Worm (Caenorhabditis elegans): Measurements from ENCODE around the gene klc-2.

klc-2 gene

DNA sequence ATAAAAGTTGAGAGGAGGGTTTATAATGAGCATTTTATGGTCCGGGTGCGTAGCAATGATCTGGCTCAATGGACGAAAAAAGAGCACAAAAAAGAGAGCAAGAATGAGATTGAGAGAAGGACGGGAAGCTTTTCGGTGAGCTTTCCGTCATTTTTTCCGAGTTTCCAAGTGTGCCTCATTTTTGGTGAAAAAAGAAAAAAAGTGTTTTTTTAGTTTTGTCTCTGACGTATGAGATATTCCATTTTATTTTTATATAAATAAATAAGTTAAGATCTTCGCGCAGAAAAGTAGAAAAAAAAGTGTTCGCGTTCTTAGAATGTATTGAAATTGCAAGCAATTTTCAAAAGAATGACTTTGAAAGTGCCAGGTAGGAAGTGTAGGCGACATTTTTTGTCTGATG is 38.8 kb upstream of the klc-2 start, which contains the start of gene memb-2:
Gene memb-2, minus strand, starts transcription at position 101 of the 400 bp plus-strand sequence.
- TF ChIP-seq snpc-4 (GFP tag; optimal IDR thresholded peaks at IDR 0.05) = no peak
- no peak for TF ChIP-seq snpc-4 (tag; optimal IDR thresholded peaks at IDR 0.05)
- TF ChIP-seq F52B5.7 (tag; optimal IDR thresholded peaks at IDR 0.05) = no peak
- TF ChIP-seq dpl-1 (GFP tag; optimal IDR thresholded peaks at IDR 0.05) = no peak
- no peak for TF ChIP-seq dpff-1 (tag; optimal IDR thresholded peaks at IDR 0.05)
- TF ChIP-seq ceh-91 (GFP tag; IDR thresholded peaks at IDR 0.05) = no peak
- TF ChIP-seq T07F8.4 (tag; optimal IDR thresholded peaks at IDR 0.05) = no peak
- TF ChIP-seq nfya-1 (tag; optimal IDR thresholded peaks at IDR 0.05; ENCODE audit: borderline replicate concordance, insufficient read depth) = no peak
- no peak for TF ChIP-seq xnd-1 (tag; optimal IDR thresholded peaks at IDR 0.05)
- no peak for TF ChIP-seq zim-3 (tag; optimal IDR thresholded peaks at IDR 0.05)
- no peak for TF ChIP-seq hlh-12 (tag; optimal IDR thresholded peaks at IDR 0.05)
- no peak for TF ChIP-seq B0019.2 (GFP tag; conservative IDR thresholded peaks at IDR 0.05)

DNA sequence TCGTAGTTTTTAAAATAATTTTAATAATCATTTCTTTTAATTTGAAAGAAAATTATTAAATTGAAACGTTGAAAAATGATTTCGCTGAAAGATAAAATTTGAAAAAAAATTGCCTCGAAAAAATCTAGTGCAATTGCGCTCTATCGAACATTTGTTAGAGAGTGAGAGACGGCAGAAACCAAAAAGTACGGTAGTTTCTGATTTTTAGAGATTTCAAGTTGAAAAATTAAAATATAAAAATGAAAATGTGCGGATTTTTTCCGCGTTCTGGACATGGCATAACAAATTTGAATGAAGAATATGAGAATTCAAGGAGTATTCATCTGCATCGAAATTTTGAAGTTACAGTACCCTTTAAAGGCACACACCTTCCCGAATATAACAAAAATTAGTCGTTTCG is 38.2 kb upstream of the klc-2 start:
- TF ChIP-seq cebp-2 (GFP tag; IDR thresholded peaks at IDR 0.05) = no peak
- TF ChIP-seq nfyb-1 (GFP tag; IDR thresholded peaks at IDR 0.05) = no peak
- TF ChIP-seq egl-44 (GFP tag; IDR thresholded peaks at IDR 0.05) = no peak
- TF ChIP-seq tbp1 (GFP tag; optimal IDR thresholded peaks at IDR 0.05) = peak; percentile 31
- no peak for TF ChIP-seq aptf-3 (GFP tag; IDR thresholded peaks at IDR 0.05)
- TF ChIP-seq ama-1 (optimal IDR thresholded peaks at IDR 0.05) = no peak
- TF ChIP-seq ama-1 (GFP tag; optimal IDR thresholded peaks at IDR 0.05) = no peak
- no peak for TF ChIP-seq attf-3 (GFP tag; conservative IDR thresholded peaks at IDR 0.05)
- no peak for TF ChIP-seq somi-1 (GFP tag; optimal IDR thresholded peaks at IDR 0.05)
- TF ChIP-seq ccch-3 (GFP tag; optimal IDR thresholded peaks at IDR 0.05) = no peak
- no peak for TF ChIP-seq F37B4.10 (GFP tag; IDR thresholded peaks at IDR 0.05)
- no peak for TF ChIP-seq hsf-1 (GFP tag; IDR thresholded peaks at IDR 0.05)
- no peak for TF ChIP-seq rcor-1 (GFP tag; IDR thresholded peaks at IDR 0.05)
- TF ChIP-seq sdz-38 (tag; optimal IDR thresholded peaks at IDR 0.05) = no peak
- no peak for TF ChIP-seq lsy-27 (tag; optimal IDR thresholded peaks at IDR 0.05; ENCODE audit: borderline replicate concordance, insufficient read depth)
- TF ChIP-seq nhr-120 (GFP tag; IDR thresholded peaks at IDR 0.05) = no peak
- TF ChIP-seq nfya-2 (GFP tag; IDR thresholded peaks at IDR 0.05) = no peak
- TF ChIP-seq lsl-1 (GFP tag; optimal IDR thresholded peaks at IDR 0.05) = peak; percentile 89
- TF ChIP-seq ceh-27 (GFP tag; optimal IDR thresholded peaks at IDR 0.05) = no peak
- TF ChIP-seq ceh-100 (GFP tag; IDR thresholded peaks at IDR 0.05) = no peak
- no peak for TF ChIP-seq mel-28 (tag; optimal IDR thresholded peaks at IDR 0.05; ENCODE audit: borderline replicate concordance)
- no peak for TF ChIP-seq lin-26 (GFP tag; IDR thresholded peaks at IDR 0.05)
- no peak for TF ChIP-seq sptf-2 (GFP tag; optimal IDR thresholded peaks at IDR 0.05)
- TF ChIP-seq F33H1.4 (GFP tag; IDR thresholded peaks at IDR 0.05) = peak; percentile 58; the same call in 1 of the 2 replicates
- no peak for TF ChIP-seq ztf-25 (GFP tag; IDR thresholded peaks at IDR 0.05)
- no peak for TF ChIP-seq tlf-1 (GFP tag; optimal IDR thresholded peaks at IDR 0.05)
- no peak for TF ChIP-seq athp-1 (tag; optimal IDR thresholded peaks at IDR 0.05)
- no peak for TF ChIP-seq lir-1 (GFP tag; conservative IDR thresholded peaks at IDR 0.05)
- no peak for TF ChIP-seq unc-62 (GFP tag; optimal IDR thresholded peaks at IDR 0.05)
- TF ChIP-seq snpc-1.3 (tag; optimal IDR thresholded peaks at IDR 0.05; ENCODE audit: insufficient read depth) = no peak
- no peak for TF ChIP-seq Y67H2A.10 (GFP tag; conservative IDR thresholded peaks at IDR 0.05)
- TF ChIP-seq attf-6 (GFP tag; IDR thresholded peaks at IDR 0.05) = no peak
- no peak for TF ChIP-seq aptf-2 (GFP tag; conservative IDR thresholded peaks at IDR 0.05)
- no peak for TF ChIP-seq B0019.2 (GFP tag; conservative IDR thresholded peaks at IDR 0.05)
- TF ChIP-seq T07F8.4 (tag; optimal IDR thresholded peaks at IDR 0.05) = no peak
- no peak for TF ChIP-seq chd-7 (tag; optimal IDR thresholded peaks at IDR 0.05)
- TF ChIP-seq cebp-1 (GFP tag; IDR thresholded peaks at IDR 0.05) = no peak
- no peak for TF ChIP-seq cebp-1 (tag; optimal IDR thresholded peaks at IDR 0.05)
- TF ChIP-seq tbx-9 (tag; optimal IDR thresholded peaks at IDR 0.05; ENCODE audit: borderline replicate concordance) = no peak
- no peak for TF ChIP-seq dpl-1 (GFP tag; optimal IDR thresholded peaks at IDR 0.05)
